Fruit fly (Drosophila melanogaster) whole organism, adult: ENCODE measurements around the gene Alg2.

Experiments
- CG11617 ChIP-seq: fragments of 200-800 bp; sonication (Bioruptor generic); optimal IDR thresholded peaks from 2 replicates; lab custom pipeline; 2017; ENCODE audit warnings: mild to moderate bottlenecking, missing biosample characterization, missing genetic modification reagents, missing genetic modification characterization
- CG12768 ChIP-seq: fragments of 200-800 bp; sonication (Bioruptor generic); optimal IDR thresholded peaks from 2 replicates; lab custom pipeline; 2017; ENCODE audit warnings: missing biosample characterization, missing genetic modification characterization, mild to moderate bottlenecking, moderate library complexity, missing genetic modification reagents
- CG14711 ChIP-seq: fragments of 200-800 bp; sonication (Bioruptor generic); optimal IDR thresholded peaks from 2 replicates; lab custom pipeline; 2018; ENCODE audit warnings: missing biosample characterization, mild to moderate bottlenecking, missing genetic modification characterization, moderate library complexity
- CG1620 ChIP-seq: fragments of 200-800 bp; sonication (Bioruptor generic); optimal IDR thresholded peaks from 2 replicates; lab custom pipeline; 2016; ENCODE audit warnings: missing biosample characterization, missing genetic modification characterization
- CG33017 ChIP-seq: fragments of 200-800 bp; sonication (Bioruptor generic); optimal IDR thresholded peaks from 2 replicates; lab custom pipeline; 2018; ENCODE audit warnings: missing biosample characterization, mild to moderate bottlenecking, missing genetic modification characterization, moderate library complexity
- CG5204 ChIP-seq: fragments of 200-800 bp; sonication (Bioruptor generic); optimal IDR thresholded peaks from 2 replicates; lab custom pipeline; 2016; ENCODE audit warnings: missing biosample characterization, missing genetic modification characterization
- CG7045 ChIP-seq: fragments of 200-800 bp; sonication (Bioruptor generic); optimal IDR thresholded peaks from 2 replicates; lab custom pipeline; 2017; ENCODE audit warnings: missing biosample characterization, mild to moderate bottlenecking, missing genetic modification characterization
- CG7101 ChIP-seq: fragments of 200-800 bp; sonication (Bioruptor generic); optimal IDR thresholded peaks from 2 replicates; lab custom pipeline; 2018; ENCODE audit warnings: missing biosample characterization, mild to moderate bottlenecking, missing genetic modification characterization, moderate library complexity
- Clk ChIP-seq: fragments of 200-800 bp; sonication (Bioruptor generic); optimal IDR thresholded peaks from 2 replicates; lab custom pipeline; 2017; ENCODE audit warnings: missing biosample characterization, missing genetic modification characterization
- Crg-1 ChIP-seq: fragments of 200-800 bp; sonication (Bioruptor generic); optimal IDR thresholded peaks from 2 replicates; lab custom pipeline; 2016; ENCODE audit warnings: missing biosample characterization, missing genetic modification characterization
- Hr96 ChIP-seq: fragments of 200-800 bp; sonication (Bioruptor generic); optimal IDR thresholded peaks from 2 replicates; lab custom pipeline; 2016; ENCODE audit warnings: missing biosample characterization, missing genetic modification characterization
- Mnt ChIP-seq: fragments of 200-800 bp; sonication (Bioruptor generic); optimal IDR thresholded peaks from 2 replicates; lab custom pipeline; 2016; ENCODE audit warnings: missing biosample characterization, mild to moderate bottlenecking, missing genetic modification characterization
- bab1 ChIP-seq: fragments of 200-800 bp; sonication (Bioruptor generic); optimal IDR thresholded peaks from 3 replicates; lab custom pipeline; 2019; ENCODE audit warnings: missing biosample characterization, mild to moderate bottlenecking, missing genetic modification characterization, moderate library complexity
- cic ChIP-seq: fragments of 200-800 bp; sonication (Bioruptor generic); optimal IDR thresholded peaks from 2 replicates; lab custom pipeline; 2017; ENCODE audit warnings: missing biosample characterization, mild to moderate bottlenecking, missing genetic modification characterization, moderate library complexity
- cnc ChIP-seq, 2 experiments: fragments of >200 bp; optimal IDR thresholded peaks; 2 replicates each; lab custom pipeline; 2017
- kay ChIP-seq: fragments of 200-800 bp; sonication (Bioruptor generic); peaks from one replicate; lab custom pipeline; 2016; ENCODE audit warnings: missing biosample characterization, missing genetic modification characterization, borderline replicate concordance
- ovo ChIP-seq: fragments of 200-800 bp; sonication (Bioruptor generic); optimal IDR thresholded peaks from 2 replicates; lab custom pipeline; 2016; ENCODE audit warnings: missing biosample characterization, missing genetic modification characterization
- pad ChIP-seq: fragments of 200-800 bp; sonication (Bioruptor generic); optimal IDR thresholded peaks from 3 replicates; lab custom pipeline; 2017; ENCODE audit warnings: missing biosample characterization, missing genetic modification characterization, mild to moderate bottlenecking, moderate library complexity, missing genetic modification reagents
- tj ChIP-seq: fragments of 200-800 bp; sonication (Bioruptor generic); optimal IDR thresholded peaks from 3 replicates; lab custom pipeline; 2017; ENCODE audit warnings: missing biosample characterization, mild to moderate bottlenecking, missing genetic modification characterization, moderate library complexity
- toe ChIP-seq: fragments of 200-800 bp; sonication (Bioruptor generic); optimal IDR thresholded peaks from 2 replicates; lab custom pipeline; 2016; ENCODE audit warnings: missing biosample characterization, missing genetic modification characterization

Alg2 gene

dm6 chr3L:3186364-3186763 is 42.8 kb downstream of the Alg2 start, which contains the start of gene CG32284:
Gene CG32284, plus strand, starts transcription at chr3L:3186664.
- TF ChIP-seq ovo (GFP tag; lab: Kevin White, UChicago) = no peak
- no peak for TF ChIP-seq Clk (GFP tag; lab: Kevin White, UChicago)
- no peak for TF ChIP-seq Crg-1
- no peak for TF ChIP-seq bab1 (GFP tag; lab: Kevin White, UChicago)
- no peak for TF ChIP-seq cnc (optimal IDR thresholded peaks at IDR 0.05; lab: Kevin White, UChicago)
- TF ChIP-seq toe = no peak
- TF ChIP-seq CG14711 (tag; lab: Kevin White, UChicago) = no peak
- TF ChIP-seq CG7045 (GFP tag; lab: Kevin White, UChicago) = no peak
- TF ChIP-seq CG1620 (GFP tag; lab: Kevin White, UChicago) = no peak
- TF ChIP-seq kay = no peak
- no peak for TF ChIP-seq Hr96
- TF ChIP-seq cic (GFP tag; lab: Kevin White, UChicago) = no peak
- TF ChIP-seq CG7101 (tag; lab: Kevin White, UChicago) = no peak

DNA sequence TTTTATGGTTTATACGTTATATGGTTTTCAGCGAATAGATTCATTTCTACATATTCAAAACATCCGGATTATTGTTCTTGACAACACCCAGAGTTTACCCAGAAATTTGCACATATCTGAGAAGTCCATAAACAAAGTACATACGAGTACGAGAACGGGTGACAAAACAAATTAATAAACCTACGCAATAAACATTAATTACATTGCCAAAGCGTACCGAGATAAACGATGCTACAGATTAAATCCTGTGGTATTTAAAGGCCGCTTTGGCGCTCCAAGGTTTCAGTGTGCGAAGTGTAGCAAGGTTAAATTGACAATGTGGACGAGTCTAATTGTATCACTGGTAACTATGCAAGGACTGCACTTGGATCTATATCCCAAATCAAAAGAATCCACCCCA is 43.7 kb downstream of the Alg2 start, which contains the start of gene CG14957:
CG14957 (plus strand) TSS at position 301 of the 400 bp plus-strand sequence.
- TF ChIP-seq CG7101 (tag; lab: Kevin White, UChicago) (no peak), CG12768 (peak; percentile 11), tj (GFP tag; lab: Kevin White, UChicago) (no peak), CG7045 (GFP tag; lab: Kevin White, UChicago) (peak; percentile 55), Mnt (GFP tag; lab: Kevin White, UChicago) (no peak)

- no peak for TF ChIP-seq CG33017 (tag; lab: Kevin White, UChicago)
- TF ChIP-seq CG11617 (GFP tag; lab: Kevin White, UChicago) = no peak
- TF ChIP-seq tj (GFP tag; lab: Kevin White, UChicago) = no peak
- TF ChIP-seq cnc (optimal IDR thresholded peaks at IDR 0.05; lab: Kevin White, UChicago) = no peak
- no peak for TF ChIP-seq kay
- no peak for TF ChIP-seq CG14711 (tag; lab: Kevin White, UChicago)
- TF ChIP-seq CG1620 (GFP tag; lab: Kevin White, UChicago) = no peak
- no peak for TF ChIP-seq CG12768
- no peak for TF ChIP-seq ovo (GFP tag; lab: Kevin White, UChicago)
Measured at dm6 chr3L:3189647-3190046, 46.0 kb downstream of the Alg2 start, which contains the start of the genes CG42525 and CG14958. Gene CG42525, minus strand, starts transcription at chr3L:3189747. Gene CG14958, plus strand, starts transcription at chr3L:3189978.

dm6 chr3L:3192333-3192894 is 48.8 kb downstream of the Alg2 start, which contains the start of gene CG14965:
Gene CG14965, minus strand, starts transcription at chr3L:3192491.
- no peak for TF ChIP-seq CG14711 (tag; lab: Kevin White, UChicago)
- TF ChIP-seq toe = no peak
- TF ChIP-seq Mnt (GFP tag; lab: Kevin White, UChicago) = no peak
- no peak for TF ChIP-seq pad (GFP tag; lab: Kevin White, UChicago)
- TF ChIP-seq CG7045 (GFP tag; lab: Kevin White, UChicago) = no peak
- no peak for TF ChIP-seq CG33017 (tag; lab: Kevin White, UChicago)
- TF ChIP-seq Clk (GFP tag; lab: Kevin White, UChicago) = no peak

dm6 chr3L:3192912-3193311 is 49.3 kb downstream of the Alg2 start, which contains the start of gene Hsp83:
Gene Hsp83, plus strand, starts transcription at chr3L:3192969.
- TF ChIP-seq Hr96 = peak; percentile 97
- TF ChIP-seq pad (GFP tag; lab: Kevin White, UChicago) = peak; percentile 91
- peak; percentile 98 for TF ChIP-seq Mnt (GFP tag; lab: Kevin White, UChicago)
- TF ChIP-seq cic (GFP tag; lab: Kevin White, UChicago) = peak; percentile 99
- TF ChIP-seq kay = peak; percentile 98
- TF ChIP-seq tj (GFP tag; lab: Kevin White, UChicago) = peak; percentile 87
- TF ChIP-seq Crg-1 = peak; percentile 99
- TF ChIP-seq CG12768 = peak; percentile 99
- peak; percentile 96 for TF ChIP-seq CG5204 (GFP tag; lab: Kevin White, UChicago)
- peak; percentile 96 for TF ChIP-seq ovo (GFP tag; lab: Kevin White, UChicago)
- TF ChIP-seq bab1 (GFP tag; lab: Kevin White, UChicago) = peak; percentile 98
- peak; percentile 86 for TF ChIP-seq CG14711 (tag; lab: Kevin White, UChicago)
- peak; percentile 99 for TF ChIP-seq CG11617 (GFP tag; lab: Kevin White, UChicago)
- TF ChIP-seq CG7045 (GFP tag; lab: Kevin White, UChicago) = peak; percentile 99
- TF ChIP-seq CG33017 (tag; lab: Kevin White, UChicago) = peak; percentile 99
- TF ChIP-seq Clk (GFP tag; lab: Kevin White, UChicago) = peak; percentile 92
- TF ChIP-seq toe = peak; percentile 86
- TF ChIP-seq CG1620 (GFP tag; lab: Kevin White, UChicago) = peak; percentile 91
- TF ChIP-seq CG7101 (tag; lab: Kevin White, UChicago) = peak; percentile 99
- TF ChIP-seq cnc (optimal IDR thresholded peaks at IDR 0.05; lab: Kevin White, UChicago) = no peak

DNA sequence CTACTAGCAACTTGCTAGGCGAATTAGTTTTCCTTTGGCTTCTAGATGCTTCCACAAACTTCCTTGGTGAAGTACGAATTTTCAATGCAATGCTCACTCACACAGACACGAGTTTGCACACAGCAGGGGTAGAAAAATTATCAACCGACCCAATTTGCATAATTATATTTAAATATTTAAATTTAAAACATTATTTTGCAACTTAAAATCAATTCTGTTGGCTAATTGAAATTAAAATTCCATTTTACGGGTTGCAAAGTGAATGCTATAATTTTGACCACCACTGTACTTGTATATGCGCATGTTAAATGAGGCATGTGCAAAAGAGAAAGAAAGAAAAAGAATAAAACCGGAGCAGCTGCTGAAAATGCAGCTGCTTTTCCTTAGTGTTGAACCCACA is 50.5 kb downstream of the Alg2 start:
- TF ChIP-seq CG12768 (peak; percentile 87), CG7045 (GFP tag; lab: Kevin White, UChicago) (peak; percentile 88), pad (GFP tag; lab: Kevin White, UChicago) (peak; percentile 70), Hr96 (peak; percentile 35), Crg-1 (peak; percentile 40), toe (no peak), kay (no peak), CG11617 (GFP tag; lab: Kevin White, UChicago) (peak; percentile 86), cnc (optimal IDR thresholded peaks at IDR 0.05; lab: Kevin White, UChicago) (no peak), CG5204 (GFP tag; lab: Kevin White, UChicago) (peak; percentile 46), Clk (GFP tag; lab: Kevin White, UChicago) (peak; percentile 41), CG1620 (GFP tag; lab: Kevin White, UChicago) (peak; percentile 59), CG7101 (tag; lab: Kevin White, UChicago) (peak; percentile 94), ovo (GFP tag; lab: Kevin White, UChicago) (no peak), cic (GFP tag; lab: Kevin White, UChicago) (peak; percentile 48), bab1 (GFP tag; lab: Kevin White, UChicago) (peak; percentile 87), tj (GFP tag; lab: Kevin White, UChicago) (peak; percentile 58), CG14711 (tag; lab: Kevin White, UChicago) (peak; percentile 94), CG33017 (tag; lab: Kevin White, UChicago) (peak; percentile 95), Mnt (GFP tag; lab: Kevin White, UChicago) (peak; percentile 77)
